Fruit fly (Drosophila melanogaster) whole organism, wandering third instar larva: ENCODE data around the gene Aprt.

Experiments used
- CG9705 ChIP-seq: fragments of 200-800 bp; sonication (Bioruptor generic); optimal IDR thresholded peaks from 2 replicates; lab custom pipeline; 2018; ENCODE audit warnings: missing biosample characterization, mild to moderate bottlenecking, missing genetic modification characterization
- Dif ChIP-seq: fragments of 200-275, 200-300 bp; sonication (Bioruptor generic); optimal IDR thresholded peaks from 2 replicates; lab custom pipeline; 2018; ENCODE audit warnings: missing biosample characterization, missing genetic modification characterization; ENCODE audit not compliant: partially characterized antibody
- GATAd ChIP-seq: sonication (Bioruptor generic); optimal IDR thresholded peaks from 2 replicates; lab custom pipeline; 2016; ENCODE audit warnings: missing biosample characterization, missing genetic modification characterization
- HLH106 ChIP-seq: fragments of 200-800 bp; optimal IDR thresholded peaks from 3 replicates; lab custom pipeline; 2019; ENCODE audit warnings: missing biosample characterization, mild to moderate bottlenecking, missing genetic modification characterization, moderate library complexity
- Hnf4 ChIP-seq: fragments of 200-800 bp; sonication (Bioruptor generic); optimal IDR thresholded peaks from 2 replicates; lab custom pipeline; 2016; ENCODE audit warnings: missing biosample characterization, mild to moderate bottlenecking, missing genetic modification characterization
- Hr83 ChIP-seq: fragments of 200-300 bp; sonication (Bioruptor generic); optimal IDR thresholded peaks from 2 replicates; lab custom pipeline; 2016; ENCODE audit warnings: missing biosample characterization, mild to moderate bottlenecking, missing genetic modification characterization, moderate library complexity; ENCODE audit not compliant: poor library complexity, severe bottlenecking
- Jra ChIP-seq: sonication (Bioruptor generic); optimal IDR thresholded peaks from 2 replicates; lab custom pipeline; 2016; ENCODE audit warnings: missing biosample characterization, missing genetic modification characterization
- Mio ChIP-seq: sonication (Bioruptor generic); optimal IDR thresholded peaks from 2 replicates; lab custom pipeline; 2016; ENCODE audit warnings: missing biosample characterization, missing genetic modification characterization
- Myc ChIP-seq: fragments of >200 bp; optimal IDR thresholded peaks from 2 replicates; lab custom pipeline; 2017
- N ChIP-seq: fragments of >200 bp; optimal IDR thresholded peaks from 2 replicates; lab custom pipeline; 2018; ENCODE audit warnings: missing biosample characterization, missing external identifiers, missing genetic modification characterization
- OdsH ChIP-seq: fragments of 200-800 bp; sonication (Bioruptor generic); optimal IDR thresholded peaks from 2 replicates; lab custom pipeline; 2016; ENCODE audit warnings: missing biosample characterization, mild to moderate bottlenecking, missing genetic modification characterization
- Rel ChIP-seq, 2 experiments: fragments of 200-800 bp; sonication (Bioruptor generic) in 1 of 2; optimal IDR thresholded peaks; 2 replicates in 1 of 2; 3 replicates in 1 of 2; lab custom pipeline; 2016 to 2019; ENCODE audit warnings: mild to moderate bottlenecking in 2 of 2, missing biosample characterization in 2 of 2, missing genetic modification characterization in 2 of 2, moderate library complexity in 1 of 2
- Sp1 ChIP-seq: fragments of 200-800 bp; sonication (Bioruptor generic); optimal IDR thresholded peaks from 3 replicates; lab custom pipeline; 2019; ENCODE audit warnings: missing biosample characterization, mild to moderate bottlenecking, missing genetic modification characterization, moderate library complexity
- Vsx2 ChIP-seq: fragments of 200-300, 225-300 bp; sonication (Bioruptor generic); optimal IDR thresholded peaks from 2 replicates; lab custom pipeline; 2018; ENCODE audit warnings: missing biosample characterization, missing genetic modification characterization; ENCODE audit not compliant: partially characterized antibody
- br ChIP-seq: fragments of 200-800 bp; sonication (Bioruptor generic); optimal IDR thresholded peaks from 2 replicates; lab custom pipeline; 2016; ENCODE audit warnings: missing biosample characterization, missing genetic modification characterization
- brk ChIP-seq: fragments of 200-800 bp; sonication (Bioruptor generic); optimal IDR thresholded peaks from 2 replicates; lab custom pipeline; 2016; ENCODE audit warnings: missing biosample characterization, mild to moderate bottlenecking, missing genetic modification characterization
- dl ChIP-seq, 2 experiments: fragments of 175-275, 200-275 bp in 1 of 2; fragments of 200-275 bp in 1 of 2; sonication (Bioruptor generic); optimal IDR thresholded peaks; lab custom pipeline; 2018; ENCODE audit warnings: mild to moderate bottlenecking in 2 of 2, missing biosample characterization in 2 of 2, missing genetic modification characterization in 2 of 2, moderate library complexity in 2 of 2; ENCODE audit not compliant: partially characterized antibody in 2 of 2, insufficient read depth in 1 of 2
- dmrt93B ChIP-seq: fragments of 200-800 bp; sonication (Bioruptor generic); optimal IDR thresholded peaks from 2 replicates; lab custom pipeline; 2018; ENCODE audit warnings: missing biosample characterization, mild to moderate bottlenecking, missing genetic modification characterization
- dsf ChIP-seq: sonication (Bioruptor generic); optimal IDR thresholded peaks from 2 replicates; lab custom pipeline; 2016; ENCODE audit warnings: missing biosample characterization, missing genetic modification characterization, borderline replicate concordance
- ey ChIP-seq: fragments of 200-800 bp; sonication (Bioruptor generic); optimal IDR thresholded peaks from 2 replicates; lab custom pipeline; 2016; ENCODE audit warnings: missing biosample characterization, missing genetic modification characterization
- foxo ChIP-seq, 2 experiments: fragments of 200-800 bp; sonication (Bioruptor generic); optimal IDR thresholded peaks; 2 replicates in 1 of 2; 3 replicates in 1 of 2; lab custom pipeline; 2016 to 2017; ENCODE audit warnings: missing biosample characterization in 2 of 2, missing genetic modification characterization in 2 of 2
- fru ChIP-seq: fragments of 200-800 bp; sonication (Bioruptor generic); optimal IDR thresholded peaks from 3 replicates; lab custom pipeline; 2016; ENCODE audit warnings: missing biosample characterization, mild to moderate bottlenecking, missing genetic modification characterization
- h ChIP-seq: fragments of 200-800 bp; sonication (Bioruptor generic); optimal IDR thresholded peaks from 3 replicates; lab custom pipeline; 2016; ENCODE audit warnings: missing biosample characterization, mild to moderate bottlenecking, missing genetic modification characterization
- jim ChIP-seq: fragments of 175-275, 200-325 bp; sonication (Bioruptor generic); optimal IDR thresholded peaks from 2 replicates; lab custom pipeline; 2016; ENCODE audit warnings: missing biosample characterization, mild to moderate bottlenecking, missing genetic modification characterization
- pan ChIP-seq: fragments of >200 bp; optimal IDR thresholded peaks from 2 replicates; lab custom pipeline; 2017
- psq ChIP-seq: fragments of 200-800 bp; sonication (Bioruptor generic); optimal IDR thresholded peaks from 3 replicates; lab custom pipeline; 2017; ENCODE audit warnings: missing biosample characterization, mild to moderate bottlenecking, missing genetic modification characterization, moderate library complexity
- rgr ChIP-seq: fragments of 200-800 bp; sonication (Bioruptor generic); optimal IDR thresholded peaks from 3 replicates; lab custom pipeline; 2016; ENCODE audit warnings: missing biosample characterization, mild to moderate bottlenecking, missing genetic modification characterization
- sage ChIP-seq: fragments of 200-800 bp; sonication (Bioruptor generic); optimal IDR thresholded peaks from 2 replicates; lab custom pipeline; 2016; ENCODE audit warnings: missing biosample characterization, mild to moderate bottlenecking, missing genetic modification characterization
- sv ChIP-seq: fragments of 200-800 bp; sonication (Bioruptor generic); optimal IDR thresholded peaks from 3 replicates; lab custom pipeline; 2016; ENCODE audit warnings: missing biosample characterization, missing genetic modification characterization
- tai ChIP-seq: sonication (Bioruptor generic); optimal IDR thresholded peaks from 2 replicates; lab custom pipeline; 2016; ENCODE audit warnings: missing biosample characterization, missing genetic modification characterization
- usp ChIP-seq: fragments of >200 bp; optimal IDR thresholded peaks from 2 replicates; lab custom pipeline; 2017; ENCODE audit warnings: missing biosample characterization, missing genetic modification characterization
- woc ChIP-seq: sonication (Bioruptor generic); optimal IDR thresholded peaks from 2 replicates; lab custom pipeline; 2016; ENCODE audit warnings: missing biosample characterization, mild to moderate bottlenecking, missing genetic modification characterization

Aprt gene

dm6 chr3L:1856467-1857350, 28.1 kb downstream of the Aprt start, which contains the start of gene CG12024:
Gene CG12024 (plus strand): TSS chr3L:1857165.
- TF ChIP-seq brk (peak; percentile 58), N (peak; percentile 85), foxo (GFP tag; optimal IDR thresholded peaks at IDR 0.05; lab: Kevin White, UChicago) (peak in 1 of 2 experiments; percentile 79), jim (no peak), h (peak; percentile 55), fru (GFP tag; lab: Kevin White, UChicago) (peak; percentile 75), GATAd (GFP tag; lab: Kevin White, UChicago) (no peak), psq (GFP tag; lab: Kevin White, UChicago) (peak; percentile 41), HLH106 (tag; lab: Kevin White, UChicago) (peak; percentile 77), ey (GFP tag; lab: Kevin White, UChicago) (peak; percentile 68), Dif (GFP tag; lab: Kevin White, UChicago) (no peak), rgr (peak; percentile 62), sv (GFP tag; lab: Kevin White, UChicago) (peak; percentile 53), Hnf4 (GFP tag; lab: Kevin White, UChicago) (peak; percentile 62), Vsx2 (GFP tag; lab: Kevin White, UChicago) (no peak), OdsH (peak; percentile 42), tai (GFP tag; lab: Kevin White, UChicago) (no peak), CG9705 (GFP tag; lab: Kevin White, UChicago) (peak; percentile 64), dmrt93B (GFP tag; lab: Kevin White, UChicago) (peak; percentile 56), Rel (GFP tag; optimal IDR thresholded peaks at IDR 0.05; lab: Kevin White, UChicago) (no peak), Rel (tag; optimal IDR thresholded peaks at IDR 0.05; lab: Kevin White, UChicago) (peak; percentile 98), br (GFP tag; lab: Kevin White, UChicago) (peak; percentile 60), pan (lab: Kevin White, UChicago) (no peak), woc (GFP tag; lab: Kevin White, UChicago) (peak; percentile 70), dl (GFP tag; optimal IDR thresholded peaks at IDR 0.05; lab: Kevin White, UChicago; ENCODE audit: insufficient read depth in 1 of 2, partially characterized antibody in 2 of 2) (no peak), dsf (GFP tag; lab: Kevin White, UChicago) (peak; percentile 47), Sp1 (GFP tag; lab: Kevin White, UChicago) (no peak), Mio (GFP tag; lab: Kevin White, UChicago) (no peak), Jra (GFP tag; lab: Kevin White, UChicago) (peak; percentile 70), Myc (peak; percentile 51), Hr83 (no peak)

dm6 chr3L:1855491-1855890, 29.3 kb downstream of the Aprt start, which contains the start of gene CNMa:
Gene CNMa (minus strand): TSS chr3L:1855591.
- no peak for TF ChIP-seq sage
- no peak for TF ChIP-seq sv (GFP tag; lab: Kevin White, UChicago)

dm6 chr3L:1853277-1853676, 31.5 kb downstream of the Aprt start:
- no peak for TF ChIP-seq GATAd (GFP tag; lab: Kevin White, UChicago)
- no peak for TF ChIP-seq Hr83
- no peak for TF ChIP-seq h
- TF ChIP-seq Jra (GFP tag; lab: Kevin White, UChicago): no peak
- TF ChIP-seq sage: no peak
- TF ChIP-seq HLH106 (tag; lab: Kevin White, UChicago): no peak
- TF ChIP-seq dl (GFP tag; optimal IDR thresholded peaks at IDR 0.05; lab: Kevin White, UChicago; ENCODE audit: insufficient read depth in 1 of 2, partially characterized antibody in 2 of 2): no peak
- no peak for TF ChIP-seq br (GFP tag; lab: Kevin White, UChicago)
- TF ChIP-seq dsf (GFP tag; lab: Kevin White, UChicago): no peak
- no peak for TF ChIP-seq rgr
- no peak for TF ChIP-seq dmrt93B (GFP tag; lab: Kevin White, UChicago)
- TF ChIP-seq brk: no peak
- no peak for TF ChIP-seq CG9705 (GFP tag; lab: Kevin White, UChicago)
- TF ChIP-seq pan (lab: Kevin White, UChicago): no peak

- TF ChIP-seq Vsx2 (GFP tag; lab: Kevin White, UChicago) (peak; percentile 52), usp (GFP tag; lab: Kevin White, UChicago) (no peak), N (peak; percentile 14), brk (no peak), Myc (peak; percentile 67)
Observed at dm6 chr3L:1850498-1850897, 34.3 kb downstream of the Aprt start.
